Fruit fly (Drosophila melanogaster) whole organism, embryonic: ENCODE measurements around the gene RpS3.

Source experiments
- Adf1 ChIP-seq: fragments of 200-800 bp; sonication (Bioruptor generic); IDR thresholded peaks from 2 replicates; pipeline ENCODE4 v1.3.6; 2022; ENCODE audit warnings: missing biosample characterization, missing genetic modification characterization
- Blimp-1 ChIP-seq: fragments of 200-800 bp; sonication (Bioruptor generic); optimal IDR thresholded peaks from 3 replicates; lab custom pipeline; 2018; ENCODE audit warnings: missing biosample characterization, missing genetic modification characterization, mild to moderate bottlenecking, moderate library complexity, missing genetic modification reagents
- CG13287 ChIP-seq: fragments of 200-800 bp; sonication (Bioruptor generic); IDR thresholded peaks from 2 replicates; pipeline ENCODE4 v1.3.6; 2022; ENCODE audit warnings: missing biosample characterization, missing genetic modification characterization; ENCODE audit not compliant: partially characterized antibody
- CG15601 ChIP-seq: fragments of 200-800 bp; sonication (Bioruptor generic); optimal IDR thresholded peaks from 3 replicates; lab custom pipeline; 2019; ENCODE audit warnings: missing biosample characterization, mild to moderate bottlenecking, missing genetic modification characterization, moderate library complexity
- CG17186 ChIP-seq: fragments of 200-800 bp; sonication (Bioruptor generic); optimal IDR thresholded peaks from 3 replicates; lab custom pipeline; 2017; ENCODE audit warnings: missing biosample characterization, missing genetic modification reagents, missing genetic modification characterization
- CG17328 ChIP-seq: fragments of 200-800 bp; sonication (Bioruptor generic); IDR thresholded peaks from 2 replicates; pipeline ENCODE4 v1.3.6; 2022; ENCODE audit warnings: missing biosample characterization, missing genetic modification characterization
- CG17385 ChIP-seq: fragments of 200-800 bp; sonication (Bioruptor generic); optimal IDR thresholded peaks from 3 replicates; lab custom pipeline; 2018; ENCODE audit warnings: missing biosample characterization, mild to moderate bottlenecking, missing genetic modification characterization
- CG31388 ChIP-seq: fragments of 200-800 bp; sonication (Bioruptor generic); optimal IDR thresholded peaks from 2 replicates; lab custom pipeline; 2016; ENCODE audit warnings: missing biosample characterization, missing genetic modification characterization
- CG32532 ChIP-seq: fragments of 200-800 bp; sonication (Bioruptor generic); IDR thresholded peaks from 2 replicates; pipeline ENCODE4 v1.3.6; 2022; ENCODE audit warnings: missing biosample characterization, missing genetic modification characterization
- CG34224 ChIP-seq: fragments of 200-800 bp; sonication (Bioruptor generic); IDR thresholded peaks from 3 replicates; pipeline ENCODE4 v1.3.6; 2022; ENCODE audit warnings: missing biosample characterization, missing genetic modification characterization; ENCODE audit not compliant: partially characterized antibody
- CG4328 ChIP-seq: fragments of 200-800 bp; sonication (Bioruptor generic); optimal IDR thresholded peaks from 3 replicates; lab custom pipeline; 2017; ENCODE audit warnings: missing biosample characterization, missing genetic modification reagents, missing genetic modification characterization
- CG6654 ChIP-seq: fragments of 200-800 bp; sonication (Bioruptor generic); optimal IDR thresholded peaks from 2 replicates; lab custom pipeline; 2017; ENCODE audit warnings: missing biosample characterization, mild to moderate bottlenecking, missing genetic modification characterization
- CG7745 ChIP-seq: fragments of 200-800 bp; sonication (Bioruptor generic); optimal IDR thresholded peaks from 2 replicates; lab custom pipeline; 2018; ENCODE audit warnings: missing biosample characterization, mild to moderate bottlenecking, missing genetic modification characterization, moderate library complexity
- Drgx ChIP-seq: fragments of 200-800 bp; sonication (Bioruptor generic); IDR thresholded peaks from 2 replicates; pipeline ENCODE4 v1.3.6; 2022; ENCODE audit warnings: missing biosample characterization, missing genetic modification characterization
- MTF-1 ChIP-seq: fragments of 200-800 bp; sonication (Bioruptor generic); optimal IDR thresholded peaks from 2 replicates; lab custom pipeline; 2018; ENCODE audit warnings: missing biosample characterization, mild to moderate bottlenecking, missing genetic modification characterization, borderline replicate concordance
- Nf-YB ChIP-seq: fragments of 200-800 bp; sonication (Bioruptor generic); optimal IDR thresholded peaks from 3 replicates; lab custom pipeline; 2019; ENCODE audit warnings: missing biosample characterization, mild to moderate bottlenecking, missing genetic modification characterization, moderate library complexity
- Stat92E ChIP-seq, 3 experiments: fragments of >200 bp in 2 of 3; fragments of 200-800 bp in 1 of 3; sonication (Bioruptor generic) in 1 of 3; optimal IDR thresholded peaks; 2 replicates each; lab custom pipeline; 2017 to 2019; ENCODE audit warnings: missing biosample characterization in 3 of 3, missing genetic modification characterization in 3 of 3, mild to moderate bottlenecking in 1 of 3, moderate library complexity in 1 of 3
- Trl ChIP-seq, 3 experiments: fragments of >200 bp in 2 of 3; fragments of 200-800 bp in 1 of 3; sonication (Bioruptor generic) in 1 of 3; optimal IDR thresholded peaks; 2 replicates in 1 of 3; 3 replicates in 2 of 3; lab custom pipeline; 2016 to 2017; ENCODE audit warnings: missing biosample characterization in 1 of 3, missing genetic modification characterization in 1 of 3
- abd-A ChIP-seq: fragments of 200-800 bp; sonication (Bioruptor generic); optimal IDR thresholded peaks from 3 replicates; lab custom pipeline; 2019; ENCODE audit warnings: missing biosample characterization, mild to moderate bottlenecking, missing genetic modification characterization, moderate library complexity
- al ChIP-seq: fragments of 200-800 bp; sonication (Bioruptor generic); IDR thresholded peaks from 2 replicates; pipeline ENCODE4 v1.3.6; 2022; ENCODE audit warnings: missing biosample characterization, missing genetic modification characterization
- aop ChIP-seq: fragments of 200-800 bp; sonication (Bioruptor generic); IDR thresholded peaks from 2 replicates; pipeline ENCODE4 v1.3.6; 2022; ENCODE audit warnings: missing biosample characterization, missing genetic modification characterization
- ara ChIP-seq: fragments of 200-800 bp; sonication (Bioruptor generic); IDR thresholded peaks from 2 replicates; pipeline ENCODE4 v1.3.6; 2022; ENCODE audit warnings: missing biosample characterization, missing genetic modification characterization
- bowl ChIP-seq: fragments of 200-800 bp; sonication (Bioruptor generic); IDR thresholded peaks from 2 replicates; pipeline ENCODE4 v1.3.6; 2022; ENCODE audit warnings: missing biosample characterization, missing genetic modification characterization
- bsh ChIP-seq, 2 experiments: fragments of 200-800 bp; sonication (Bioruptor generic); optimal IDR thresholded peaks; 2 replicates each; lab custom pipeline; 2017 to 2018; ENCODE audit warnings: mild to moderate bottlenecking in 2 of 2, missing biosample characterization in 2 of 2, missing genetic modification characterization in 2 of 2, moderate library complexity in 1 of 2
- cg ChIP-seq: fragments of 200-800 bp; sonication (Bioruptor generic); optimal IDR thresholded peaks from 3 replicates; lab custom pipeline; 2019; ENCODE audit warnings: missing biosample characterization, mild to moderate bottlenecking, missing genetic modification characterization, moderate library complexity
- chinmo ChIP-seq: fragments of 200-800 bp; sonication (Bioruptor generic); IDR thresholded peaks from 4 replicates; pipeline ENCODE4 v1.3.6; 2022; ENCODE audit warnings: missing biosample characterization, missing genetic modification characterization; ENCODE audit not compliant: partially characterized antibody
- crol ChIP-seq: fragments of 200-800 bp; sonication (Bioruptor generic); IDR thresholded peaks from 2 replicates; pipeline ENCODE4 v1.3.6; 2022; ENCODE audit warnings: missing biosample characterization, missing genetic modification characterization
- dati ChIP-seq: fragments of 200-800 bp; sonication (Bioruptor generic); IDR thresholded peaks from 2 replicates; pipeline ENCODE4 v1.3.6; 2022; ENCODE audit warnings: missing biosample characterization, missing genetic modification characterization
- jumu ChIP-seq: fragments of 200-800 bp; sonication (Bioruptor generic); optimal IDR thresholded peaks from 3 replicates; lab custom pipeline; 2016; ENCODE audit warnings: missing biosample characterization, missing genetic modification characterization
- kni ChIP-seq: fragments of 200-800 bp; sonication (Bioruptor generic); optimal IDR thresholded peaks from 3 replicates; lab custom pipeline; 2017; ENCODE audit warnings: mild to moderate bottlenecking, missing biosample characterization, missing genetic modification reagents, missing genetic modification characterization
- lbe ChIP-seq: fragments of 200-800 bp; sonication (Bioruptor generic); optimal IDR thresholded peaks from 2 replicates; lab custom pipeline; 2016; ENCODE audit warnings: missing biosample characterization, mild to moderate bottlenecking, missing genetic modification characterization
- nom ChIP-seq: fragments of 200-800 bp; sonication (Bioruptor generic); optimal IDR thresholded peaks from 2 replicates; lab custom pipeline; 2017; ENCODE audit warnings: missing biosample characterization, missing genetic modification characterization, mild to moderate bottlenecking, moderate library complexity, missing genetic modification reagents
- prd ChIP-seq, 3 experiments: fragments of >200 bp in 2 of 3; fragments of 200-800 bp in 1 of 3; sonication (Bioruptor generic) in 1 of 3; optimal IDR thresholded peaks in 2 of 3; IDR thresholded peaks in 1 of 3; 2 replicates in 2 of 3; 3 replicates in 1 of 3; pipeline versions ENCODE4 v1.3.6 to Lab custom; 2017 to 2022; ENCODE audit warnings: missing biosample characterization in 1 of 3, missing genetic modification characterization in 1 of 3
- sens ChIP-seq: fragments of 200-800 bp; sonication (Bioruptor generic); peaks from one replicate; lab custom pipeline; 2016; ENCODE audit warnings: missing biosample characterization, missing genetic modification characterization
- so ChIP-seq: fragments of 200-800 bp; sonication (Bioruptor generic); IDR thresholded peaks from 3 replicates; pipeline ENCODE4 v1.3.6; 2022; ENCODE audit warnings: missing biosample characterization, missing genetic modification characterization
- sqz ChIP-seq: fragments of 200-800 bp; sonication (Bioruptor generic); optimal IDR thresholded peaks from 3 replicates; lab custom pipeline; 2018; ENCODE audit warnings: missing biosample characterization, mild to moderate bottlenecking, missing genetic modification characterization
- trem ChIP-seq: fragments of 200-800 bp; optimal IDR thresholded peaks from 3 replicates; lab custom pipeline; 2019; ENCODE audit warnings: missing biosample characterization, mild to moderate bottlenecking, missing genetic modification characterization, moderate library complexity
- yki ChIP-seq: fragments of >200 bp; optimal IDR thresholded peaks from 3 replicates; lab custom pipeline; 2018

The RpS3 gene

dm6 chr3R:23334036-23334744 is 24.4 kb upstream of the RpS3 start (continued):
- peak; percentile 86 to 95 for TF ChIP-seq Trl (optimal IDR thresholded peaks at IDR 0.05; lab: Kevin White, UChicago)
- TF ChIP-seq Trl (GFP tag; optimal IDR thresholded peaks at IDR 0.05; lab: Kevin White, UChicago) = no peak
- TF ChIP-seq abd-A (tag; lab: Kevin White, UChicago) = peak; percentile 2
- peak; percentile 50; the same call in 2 of the 3 replicates for TF ChIP-seq CG34224 (GFP tag; lab: Robert Waterston, UW)
- no peak for TF ChIP-seq jumu
- TF ChIP-seq CG17385 = peak; percentile 79
- TF ChIP-seq sens (GFP tag; lab: Kevin White, UChicago) = peak; percentile 62
- peak; percentile 82 for TF ChIP-seq sqz (GFP tag; lab: Kevin White, UChicago)
- TF ChIP-seq MTF-1 = no peak
- 0 out of 2 replicates have a peak, but pooled peaks have one; percentile 4 for TF ChIP-seq ara (GFP tag; lab: Robert Waterston, UW)
- peak; percentile 98 for TF ChIP-seq Adf1
- TF ChIP-seq crol (GFP tag; lab: Robert Waterston, UW) = peak; percentile 60
- TF ChIP-seq lbe (GFP tag; lab: Kevin White, UChicago) = peak; percentile 51
- TF ChIP-seq al (GFP tag; lab: Robert Waterston, UW) = no peak
- TF ChIP-seq bsh (GFP tag; optimal IDR thresholded peaks at IDR 0.05; lab: Kevin White, UChicago) = peak in 1 of 2 experiments; percentile 99
- TF ChIP-seq CG13287 (GFP tag; lab: Robert Waterston, UW) = peak; percentile 39
- TF ChIP-seq dati = no peak
- no peak for TF ChIP-seq prd (optimal IDR thresholded peaks at IDR 0.05; lab: Kevin White, UChicago)
- TF ChIP-seq prd (GFP tag; IDR thresholded peaks at IDR 0.05; lab: Robert Waterston, UW) = no peak; the same call in 2 of the 3 replicates
- TF ChIP-seq so (GFP tag; lab: Robert Waterston, UW) = 0 out of 3 replicates have a peak, but pooled peaks have one; percentile 9
- no peak for TF ChIP-seq bowl (GFP tag; lab: Robert Waterston, UW)
- TF ChIP-seq aop (GFP tag; lab: Robert Waterston, UW) = peak; percentile 57; the same call in 1 of the 2 replicates
- peak; percentile 99 for TF ChIP-seq nom (GFP tag; lab: Kevin White, UChicago)
- peak; percentile 22 for TF ChIP-seq CG7745 (tag; lab: Kevin White, UChicago)
- peak; percentile 8; the same call in 1 of the 2 replicates for TF ChIP-seq CG32532 (GFP tag; lab: Robert Waterston, UW)
- TF ChIP-seq Blimp-1 (GFP tag; lab: Kevin White, UChicago) = peak; percentile 98
- no peak for TF ChIP-seq CG4328
- no peak for TF ChIP-seq Nf-YB (GFP tag; lab: Kevin White, UChicago)
- TF ChIP-seq cg (GFP tag; lab: Kevin White, UChicago) = peak; percentile 46
- TF ChIP-seq Drgx (GFP tag; lab: Robert Waterston, UW) = peak; percentile 94
- peak; percentile 64 for TF ChIP-seq yki
- TF ChIP-seq chinmo (GFP tag; lab: Robert Waterston, UW) = peak; percentile 76; the same call in 1 of the 4 replicates
- TF ChIP-seq CG17186 (GFP tag; lab: Kevin White, UChicago) = no peak
- TF ChIP-seq CG15601 = no peak
- TF ChIP-seq CG6654 (GFP tag; lab: Kevin White, UChicago) = no peak
- TF ChIP-seq Stat92E (GFP tag; optimal IDR thresholded peaks at IDR 0.05; lab: Kevin White, UChicago) = peak in 1 of 3 experiments; percentile 60
- no peak for TF ChIP-seq CG31388 (GFP tag; lab: Kevin White, UChicago)
- TF ChIP-seq kni (GFP tag; lab: Kevin White, UChicago) = peak; percentile 28
- no peak for TF ChIP-seq trem (tag; lab: Kevin White, UChicago)
- TF ChIP-seq CG17328 (GFP tag; lab: Robert Waterston, UW) = no peak
